Worm (Caenorhabditis elegans) whole organism, late embryonic: ENCODE data around the gene srv-4.

Experiments used
- C38D4.7 ChIP-seq: fragments of 200-800 bp; sonication (Bioruptor generic); optimal IDR thresholded peaks from 2 replicates; lab custom pipeline; 2018; ENCODE audit warnings: mild to moderate bottlenecking, missing genetic modification characterization, moderate library complexity, missing compliant biosample characterization
- K02D7.2 ChIP-seq: sonication (generic microtip); optimal IDR thresholded peaks from 2 replicates; lab custom pipeline; 2017; ENCODE audit warnings: mild to moderate bottlenecking, missing genetic modification characterization, missing compliant biosample characterization
- Y22D7AL.16 ChIP-seq: sonication (generic microtip); optimal IDR thresholded peaks from 2 replicates; lab custom pipeline; 2016; ENCODE audit warnings: missing genetic modification characterization, missing compliant biosample characterization
- ahr-1 ChIP-seq: sonication (generic microtip); optimal IDR thresholded peaks from 2 replicates; lab custom pipeline; 2016; ENCODE audit warnings: missing genetic modification characterization, missing compliant biosample characterization
- ceh-14 ChIP-seq: sonication (generic microtip); optimal IDR thresholded peaks from 2 replicates; lab custom pipeline; 2016; ENCODE audit warnings: missing genotype, missing genetic modification characterization, missing compliant biosample characterization
- ceh-19 ChIP-seq: fragments of 200-800 bp; sonication (Bioruptor generic); optimal IDR thresholded peaks from 2 replicates; lab custom pipeline; 2018; ENCODE audit warnings: mild to moderate bottlenecking, missing genetic modification characterization, missing compliant biosample characterization
- ceh-2 ChIP-seq: sonication (generic microtip); optimal IDR thresholded peaks from 2 replicates; lab custom pipeline; 2016; ENCODE audit warnings: missing genotype, missing genetic modification characterization, missing compliant biosample characterization
- ceh-24 ChIP-seq: sonication (generic microtip); optimal IDR thresholded peaks from 2 replicates; lab custom pipeline; 2016; ENCODE audit warnings: mild to moderate bottlenecking, missing genetic modification characterization, missing compliant biosample characterization
- ceh-31 ChIP-seq: sonication (generic microtip); optimal IDR thresholded peaks from 2 replicates; lab custom pipeline; 2016; ENCODE audit warnings: missing genetic modification characterization, missing compliant biosample characterization
- ceh-48 ChIP-seq: sonication (generic microtip); optimal IDR thresholded peaks from 2 replicates; lab custom pipeline; 2016; ENCODE audit warnings: missing genetic modification characterization, inconsistent platforms, missing compliant biosample characterization
- ceh-6 ChIP-seq: fragments of 200-800 bp; sonication (Bioruptor generic); optimal IDR thresholded peaks from 2 replicates; lab custom pipeline; 2018; ENCODE audit warnings: mild to moderate bottlenecking, missing genetic modification characterization, missing compliant biosample characterization
- che-1 ChIP-seq: sonication (generic microtip); optimal IDR thresholded peaks from 2 replicates; lab custom pipeline; 2016; ENCODE audit warnings: mild to moderate bottlenecking, missing genetic modification characterization, missing compliant biosample characterization
- dve-1 ChIP-seq: sonication (generic microtip); optimal IDR thresholded peaks from 2 replicates; lab custom pipeline; 2017; ENCODE audit warnings: antibody characterized with exemption, mild to moderate bottlenecking, missing genetic modification characterization, missing compliant biosample characterization
- elt-2 ChIP-seq: sonication (generic microtip); optimal IDR thresholded peaks from 2 replicates; lab custom pipeline; 2016; ENCODE audit warnings: missing genetic modification reagents, missing genetic modification characterization, missing compliant biosample characterization
- elt-4 ChIP-seq: sonication (generic microtip); optimal IDR thresholded peaks from 2 replicates; lab custom pipeline; 2016; ENCODE audit warnings: missing genetic modification characterization, missing compliant biosample characterization
- eyg-1 ChIP-seq: sonication (generic microtip); optimal IDR thresholded peaks from 2 replicates; lab custom pipeline; 2016; ENCODE audit warnings: missing genotype, missing genetic modification characterization, missing compliant biosample characterization
- gmeb-2 ChIP-seq: sonication (generic microtip); optimal IDR thresholded peaks from 2 replicates; lab custom pipeline; 2016; ENCODE audit warnings: missing genetic modification characterization, inconsistent platforms, missing compliant biosample characterization
- hlh-6 ChIP-seq: sonication (generic microtip); optimal IDR thresholded peaks from 2 replicates; lab custom pipeline; 2016; ENCODE audit warnings: missing genotype, missing genetic modification characterization, missing compliant biosample characterization
- hlh-8 ChIP-seq: sonication (generic microtip); optimal IDR thresholded peaks from 2 replicates; lab custom pipeline; 2016; ENCODE audit warnings: missing genotype, missing genetic modification characterization, missing compliant biosample characterization
- lin-11 ChIP-seq: fragments of 200-800 bp; sonication (Bioruptor generic); optimal IDR thresholded peaks from 2 replicates; lab custom pipeline; 2018; ENCODE audit warnings: mild to moderate bottlenecking, missing genetic modification characterization, missing compliant biosample characterization
- nfya-1 ChIP-seq: sonication (generic microtip); optimal IDR thresholded peaks from 2 replicates; lab custom pipeline; 2017; ENCODE audit warnings: missing genetic modification characterization, mild to moderate bottlenecking, missing compliant biosample characterization, antibody characterized with exemption, moderate library complexity
- nhr-11 ChIP-seq: fragments of 150-350 bp; optimal IDR thresholded peaks from 2 replicates; lab custom pipeline; 2014; ENCODE audit warnings: missing biosample characterization, missing genetic modification characterization
- nhr-232 ChIP-seq: sonication (generic microtip); optimal IDR thresholded peaks from 2 replicates; lab custom pipeline; 2016; ENCODE audit warnings: missing genetic modification characterization, missing compliant biosample characterization
- pha-4 ChIP-seq: fragments of 150-350 bp; optimal IDR thresholded peaks from 2 replicates; lab custom pipeline; 2018; ENCODE audit warnings: missing biosample characterization, missing genetic modification reagents, missing genetic modification characterization
- rnt-1 ChIP-seq: sonication (generic microtip); optimal IDR thresholded peaks from 2 replicates; lab custom pipeline; 2016; ENCODE audit warnings: missing genetic modification characterization, missing compliant biosample characterization
- sdc-2 ChIP-seq: sonication (generic microtip); optimal IDR thresholded peaks from 2 replicates; lab custom pipeline; 2016; ENCODE audit warnings: missing genotype, missing genetic modification characterization, missing compliant biosample characterization
- sox-2 ChIP-seq: fragments of 200-800 bp; sonication (Bioruptor generic); IDR thresholded peaks from 2 replicates; pipeline ENCODE4 v1.3.6; 2022; ENCODE audit warnings: missing genetic modification reagents, missing genetic modification characterization, missing compliant biosample characterization
- sox-4 ChIP-seq: sonication (generic microtip); optimal IDR thresholded peaks from 2 replicates; lab custom pipeline; 2017; ENCODE audit warnings: mild to moderate bottlenecking, missing genetic modification characterization, inconsistent platforms, missing compliant biosample characterization
- syd-9 ChIP-seq: sonication (generic microtip); optimal IDR thresholded peaks from 2 replicates; lab custom pipeline; 2016; ENCODE audit warnings: mild to moderate bottlenecking, missing genetic modification characterization, moderate library complexity, missing compliant biosample characterization
- tbx-2 ChIP-seq: sonication (generic microtip); optimal IDR thresholded peaks from 2 replicates; lab custom pipeline; 2016; ENCODE audit warnings: missing genetic modification characterization, missing compliant biosample characterization
- tbx-7 ChIP-seq: sonication (generic microtip); optimal IDR thresholded peaks from 2 replicates; lab custom pipeline; 2016; ENCODE audit warnings: missing genotype, missing genetic modification characterization, missing compliant biosample characterization
- ttx-3 ChIP-seq: sonication (generic microtip); optimal IDR thresholded peaks from 2 replicates; lab custom pipeline; 2016; ENCODE audit warnings: missing genetic modification reagents, missing genetic modification characterization, missing compliant biosample characterization
- unc-3 ChIP-seq, 2 experiments: fragments of 200-800 bp in 1 of 2; sonication (Bioruptor generic) in 1 of 2; sonication (generic microtip) in 1 of 2; conservative IDR thresholded peaks in 1 of 2; optimal IDR thresholded peaks in 1 of 2; 2 replicates each; pipeline versions ENCODE4 v1.3.6 to Lab custom; 2016 to 2022; ENCODE audit warnings: missing compliant biosample characterization in 2 of 2, missing genetic modification characterization in 2 of 2, missing genetic modification reagents in 1 of 2
- unc-86 ChIP-seq: sonication (generic microtip); optimal IDR thresholded peaks from 2 replicates; lab custom pipeline; 2016; ENCODE audit warnings: missing genetic modification characterization, missing compliant biosample characterization
- ztf-16 ChIP-seq: sonication (generic microtip); optimal IDR thresholded peaks from 2 replicates; lab custom pipeline; 2017; ENCODE audit warnings: missing genetic modification characterization, missing compliant biosample characterization

srv-4 gene

ce11 chrIV:4272167-4272566 lies 16.1 kb downstream of the srv-4 start, which contains the start of gene F36A4.1:
Gene F36A4.1 (plus strand): TSS chrIV:4272467.
- no peak for TF ChIP-seq Y22D7AL.16 (tag; lab: Kevin White, UChicago)
- no peak for TF ChIP-seq ceh-14 (tag; lab: Kevin White, UChicago)
- TF ChIP-seq ceh-19 (GFP tag; lab: Kevin White, UChicago), result no peak
- TF ChIP-seq rnt-1 (tag; lab: Kevin White, UChicago), result no peak
- TF ChIP-seq elt-4 (tag; lab: Kevin White, UChicago), result no peak

DNA sequence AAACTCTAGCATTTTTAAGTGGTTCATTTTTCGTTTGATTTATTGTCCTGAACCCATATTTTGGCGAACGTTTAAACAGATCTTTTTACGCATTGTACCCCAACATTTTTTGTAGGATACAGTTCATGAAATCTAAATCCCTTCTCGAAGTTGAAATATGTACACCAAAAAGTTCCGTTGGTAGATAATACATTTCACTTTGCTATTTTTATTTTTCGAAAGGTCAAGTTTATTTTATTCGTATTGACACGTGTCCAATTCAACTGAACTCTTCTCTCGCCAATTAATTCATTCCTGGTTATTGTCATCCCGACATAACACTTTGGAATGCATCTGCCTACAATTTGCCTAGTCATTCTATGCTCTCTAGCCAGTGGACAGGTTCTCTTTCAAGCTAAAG lies 17.3 kb downstream of the srv-4 start, which contains the start of gene F36A4.2:
F36A4.2 (plus strand) TSS at position 301 of the 400 bp plus-strand sequence.
- TF ChIP-seq che-1 (no peak), ztf-16 (tag; lab: Kevin White, UChicago) (no peak), ahr-1 (tag; lab: Kevin White, UChicago) (no peak), dve-1 (tag; lab: Kevin White, UChicago) (no peak), C38D4.7 (GFP tag; lab: Kevin White, UChicago) (no peak), syd-9 (tag; lab: Kevin White, UChicago) (no peak), elt-2 (tag; lab: Kevin White, UChicago) (no peak), unc-86 (tag; lab: Kevin White, UChicago) (no peak), nhr-11 (tag; lab: Kevin White, UChicago) (no peak), tbx-7 (tag; lab: Kevin White, UChicago) (no peak), tbx-2 (no peak), ttx-3 (tag; lab: Kevin White, UChicago) (no peak), hlh-6 (tag; lab: Kevin White, UChicago) (no peak), ceh-24 (tag; lab: Kevin White, UChicago) (no peak), eyg-1 (tag; lab: Kevin White, UChicago) (no peak), ceh-6 (GFP tag; lab: Kevin White, UChicago) (no peak), gmeb-2 (tag; lab: Kevin White, UChicago) (no peak), ceh-2 (tag; lab: Kevin White, UChicago) (no peak), nfya-1 (tag; lab: Kevin White, UChicago) (no peak), ceh-31 (tag; lab: Kevin White, UChicago) (no peak)

DNA sequence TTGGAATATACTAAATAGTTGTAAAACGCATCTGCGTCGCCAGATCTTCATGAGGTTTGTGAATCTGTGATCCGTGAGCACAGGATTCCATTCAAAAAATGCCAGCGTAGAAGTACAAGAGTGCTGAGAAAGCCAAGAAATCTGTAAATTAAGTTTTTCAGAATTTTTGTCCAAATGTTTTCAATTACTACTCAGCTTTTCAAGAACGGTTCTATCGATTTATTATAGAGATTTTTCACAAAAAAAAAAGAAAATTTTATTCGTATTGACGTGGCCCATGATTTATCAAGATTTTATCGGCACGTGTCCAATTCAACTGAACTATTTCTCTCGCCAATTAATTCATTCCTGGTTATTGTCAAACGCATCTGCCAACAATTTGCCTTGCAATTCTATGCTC lies 18.9 kb downstream of the srv-4 start, which contains the start of gene F36A4.3:
F36A4.3 (plus strand) TSS at position 301 of the 400 bp plus-strand sequence.
- TF ChIP-seq nhr-232 (no peak), unc-3 (GFP tag; conservative IDR thresholded peaks at IDR 0.05; lab: Robert Waterston, UW) (no peak), unc-3 (tag; optimal IDR thresholded peaks at IDR 0.05; lab: Kevin White, UChicago) (no peak)
- TF ChIP-seq, all 69 proteins: peak for 0

ce11 chrIV:4267320-4267719 lies 20.9 kb downstream of the srv-4 start, which contains the start of gene F36A4.4:
Gene F36A4.4 (plus strand): TSS chrIV:4267620.
- TF ChIP-seq sdc-2 (tag; lab: Kevin White, UChicago) (no peak), hlh-6 (tag; lab: Kevin White, UChicago) (no peak), lin-11 (tag; lab: Kevin White, UChicago) (no peak), nhr-11 (tag; lab: Kevin White, UChicago) (no peak), hlh-8 (tag; lab: Kevin White, UChicago) (no peak), K02D7.2 (tag; lab: Kevin White, UChicago) (no peak), ceh-48 (tag; lab: Kevin White, UChicago) (no peak), sox-2 (no peak), pha-4 (tag; lab: Kevin White, UChicago) (no peak), sox-4 (tag; lab: Kevin White, UChicago) (no peak), ceh-6 (GFP tag; lab: Kevin White, UChicago) (no peak)
